Fruit fly (Drosophila melanogaster): ENCODE results near the gene S-Lap1.

The S-Lap1 gene

dm6 chr3L:8616935-8617334 lies at the start of gene S-Lap1:
Gene S-Lap1, plus strand, starts transcription at chr3L:8617235.
- TF ChIP-seq CG7101 (tag; optimal IDR thresholded peaks at IDR 0.05) (no peak), CG11617 (GFP tag; optimal IDR thresholded peaks at IDR 0.05) (no peak), Crg-1 (GFP tag; optimal IDR thresholded peaks at IDR 0.05) (no peak), cnc (optimal IDR thresholded peaks at IDR 0.05) (no peak), CG5204 (GFP tag; optimal IDR thresholded peaks at IDR 0.05) (no peak), ovo (GFP tag; optimal IDR thresholded peaks at IDR 0.05) (no peak), toe (GFP tag; optimal IDR thresholded peaks at IDR 0.05) (no peak), cic (GFP tag; optimal IDR thresholded peaks at IDR 0.05) (no peak), tj (GFP tag; optimal IDR thresholded peaks at IDR 0.05) (no peak), CG1620 (GFP tag; optimal IDR thresholded peaks at IDR 0.05) (no peak), Mnt (GFP tag; optimal IDR thresholded peaks at IDR 0.05) (no peak), pad (GFP tag; optimal IDR thresholded peaks at IDR 0.05) (no peak), CG12768 (GFP tag; optimal IDR thresholded peaks at IDR 0.05) (no peak), CG14711 (tag; optimal IDR thresholded peaks at IDR 0.05) (no peak), kay (GFP tag; ENCODE audit: borderline replicate concordance) (no peak)

- TF ChIP-seq CG14711 (tag; optimal IDR thresholded peaks at IDR 0.05), result peak; percentile 37
- TF ChIP-seq cnc (optimal IDR thresholded peaks at IDR 0.05), result no peak
- TF ChIP-seq CG11617 (GFP tag; optimal IDR thresholded peaks at IDR 0.05), result peak; percentile 57
- TF ChIP-seq Clk (GFP tag; optimal IDR thresholded peaks at IDR 0.05), result no peak
- no peak for TF ChIP-seq ovo (GFP tag; optimal IDR thresholded peaks at IDR 0.05)
- TF ChIP-seq CG7045 (GFP tag; optimal IDR thresholded peaks at IDR 0.05), result peak; percentile 20
- peak; percentile 85 for TF ChIP-seq Mnt (GFP tag; optimal IDR thresholded peaks at IDR 0.05)
- TF ChIP-seq kay (GFP tag; ENCODE audit: borderline replicate concordance), result peak; percentile 70
- TF ChIP-seq Hr96 (GFP tag; optimal IDR thresholded peaks at IDR 0.05), result no peak
- peak; percentile 26 for TF ChIP-seq CG7101 (tag; optimal IDR thresholded peaks at IDR 0.05)
- TF ChIP-seq cic (GFP tag; optimal IDR thresholded peaks at IDR 0.05), result peak; percentile 1
- TF ChIP-seq CG12768 (GFP tag; optimal IDR thresholded peaks at IDR 0.05), result peak; percentile 29
Measured at dm6 chr3L:8575844-8576842, 40.9 kb upstream of the S-Lap1 start, which contains the start of the genes CG6638 and CG43078. Gene CG6638, minus strand, starts transcription at chr3L:8576078. Gene CG43078, plus strand, starts transcription at chr3L:8576808.

- TF ChIP-seq tj (GFP tag; optimal IDR thresholded peaks at IDR 0.05) (no peak), bab1 (GFP tag; optimal IDR thresholded peaks at IDR 0.05) (no peak), CG7101 (tag; optimal IDR thresholded peaks at IDR 0.05) (no peak), CG11617 (GFP tag; optimal IDR thresholded peaks at IDR 0.05) (no peak), CG5204 (GFP tag; optimal IDR thresholded peaks at IDR 0.05) (no peak), Hr96 (GFP tag; optimal IDR thresholded peaks at IDR 0.05) (peak; percentile 15), Crg-1 (GFP tag; optimal IDR thresholded peaks at IDR 0.05) (no peak), CG14711 (tag; optimal IDR thresholded peaks at IDR 0.05) (no peak), CG7045 (GFP tag; optimal IDR thresholded peaks at IDR 0.05) (no peak), CG33017 (tag; optimal IDR thresholded peaks at IDR 0.05) (peak; percentile 13), CG1620 (GFP tag; optimal IDR thresholded peaks at IDR 0.05) (no peak), kay (GFP tag; ENCODE audit: borderline replicate concordance) (no peak), Clk (GFP tag; optimal IDR thresholded peaks at IDR 0.05) (no peak), ovo (GFP tag; optimal IDR thresholded peaks at IDR 0.05) (no peak), cnc (optimal IDR thresholded peaks at IDR 0.05) (no peak), cic (GFP tag; optimal IDR thresholded peaks at IDR 0.05) (no peak), toe (GFP tag; optimal IDR thresholded peaks at IDR 0.05) (no peak), Mnt (GFP tag; optimal IDR thresholded peaks at IDR 0.05) (peak; percentile 22), pad (GFP tag; optimal IDR thresholded peaks at IDR 0.05) (no peak), CG12768 (GFP tag; optimal IDR thresholded peaks at IDR 0.05) (peak; percentile 10)
Measured at dm6 chr3L:8578470-8578869, 38.6 kb upstream of the S-Lap1 start.

- TF ChIP-seq Hr96 (GFP tag; optimal IDR thresholded peaks at IDR 0.05) (no peak), ovo (GFP tag; optimal IDR thresholded peaks at IDR 0.05) (no peak), kay (GFP tag; ENCODE audit: borderline replicate concordance) (no peak), toe (GFP tag; optimal IDR thresholded peaks at IDR 0.05) (no peak), CG14711 (tag; optimal IDR thresholded peaks at IDR 0.05) (no peak), CG7045 (GFP tag; optimal IDR thresholded peaks at IDR 0.05) (no peak), CG5204 (GFP tag; optimal IDR thresholded peaks at IDR 0.05) (no peak)
Measured at dm6 chr3L:8579513-8579912, 37.5 kb upstream of the S-Lap1 start.

dm6 chr3L:8580780-8581179 lies 36.3 kb upstream of the S-Lap1 start:
- TF ChIP-seq CG1620 (GFP tag; optimal IDR thresholded peaks at IDR 0.05), result no peak
- no peak for TF ChIP-seq toe (GFP tag; optimal IDR thresholded peaks at IDR 0.05)
- peak; percentile 30 for TF ChIP-seq CG11617 (GFP tag; optimal IDR thresholded peaks at IDR 0.05)
- no peak for TF ChIP-seq CG7101 (tag; optimal IDR thresholded peaks at IDR 0.05)
- no peak for TF ChIP-seq tj (GFP tag; optimal IDR thresholded peaks at IDR 0.05)
- TF ChIP-seq pad (GFP tag; optimal IDR thresholded peaks at IDR 0.05), result no peak
- TF ChIP-seq CG7045 (GFP tag; optimal IDR thresholded peaks at IDR 0.05), result peak; percentile 20
- TF ChIP-seq kay (GFP tag; ENCODE audit: borderline replicate concordance), result peak; percentile 88
- no peak for TF ChIP-seq bab1 (GFP tag; optimal IDR thresholded peaks at IDR 0.05)
- TF ChIP-seq Mnt (GFP tag; optimal IDR thresholded peaks at IDR 0.05), result no peak
- peak; percentile 74 for TF ChIP-seq cic (GFP tag; optimal IDR thresholded peaks at IDR 0.05)
- TF ChIP-seq Crg-1 (GFP tag; optimal IDR thresholded peaks at IDR 0.05), result no peak
- TF ChIP-seq CG14711 (tag; optimal IDR thresholded peaks at IDR 0.05), result no peak
- no peak for TF ChIP-seq Clk (GFP tag; optimal IDR thresholded peaks at IDR 0.05)
- TF ChIP-seq Hr96 (GFP tag; optimal IDR thresholded peaks at IDR 0.05), result peak; percentile 39
- TF ChIP-seq ovo (GFP tag; optimal IDR thresholded peaks at IDR 0.05), result no peak
- TF ChIP-seq cnc (optimal IDR thresholded peaks at IDR 0.05), result no peak
- TF ChIP-seq CG12768 (GFP tag; optimal IDR thresholded peaks at IDR 0.05), result no peak
- peak; percentile 51 for TF ChIP-seq CG33017 (tag; optimal IDR thresholded peaks at IDR 0.05)
- TF ChIP-seq CG5204 (GFP tag; optimal IDR thresholded peaks at IDR 0.05), result peak; percentile 47

Measured in whole organism, adult.